Worm (Caenorhabditis elegans): ENCODE data around the gene F56C3.1.

DNA sequence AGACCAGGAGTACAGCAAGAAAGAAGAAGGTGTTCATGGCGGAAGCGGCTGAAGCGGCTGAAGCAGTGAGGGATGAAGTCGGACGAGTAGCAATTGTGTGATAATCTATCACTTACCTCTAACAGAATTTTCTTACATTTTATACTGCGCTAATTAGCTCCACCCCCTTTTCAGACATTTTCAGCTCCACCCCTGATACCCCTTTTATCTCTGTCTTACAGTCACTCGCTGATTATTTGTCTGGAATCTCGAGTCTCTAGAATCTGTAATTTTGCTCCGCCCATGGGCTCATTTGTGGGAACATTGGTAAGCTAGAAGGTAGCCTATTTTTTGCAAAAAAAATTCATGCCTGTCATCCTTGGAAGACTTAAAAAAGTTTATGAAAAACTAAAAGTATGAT, 42.8 kb upstream of the F56C3.1 start, which contains the start of gene ins-39:
- no peak for TF ChIP-seq zag-1 (tag; optimal IDR thresholded peaks at IDR 0.05)
- no peak for TF ChIP-seq ceh-88 (GFP tag; IDR thresholded peaks at IDR 0.05)
- TF ChIP-seq mep-1 (tag; optimal IDR thresholded peaks at IDR 0.05): no peak
- no peak for TF ChIP-seq ztf-11 (tag; optimal IDR thresholded peaks at IDR 0.05)
- no peak for TF ChIP-seq nhr-90 (tag; optimal IDR thresholded peaks at IDR 0.05; ENCODE audit: poor library complexity)
- TF ChIP-seq vab-15 (tag; optimal IDR thresholded peaks at IDR 0.05): no peak
- no peak for TF ChIP-seq nhr-71 (tag; optimal IDR thresholded peaks at IDR 0.05)
- no peak for TF ChIP-seq efl-1 (optimal IDR thresholded peaks at IDR 0.05)
- TF ChIP-seq efl-1 (GFP tag; optimal IDR thresholded peaks at IDR 0.05 in 1 of 2): no peak
- no peak for TF ChIP-seq ztf-4 (tag; optimal IDR thresholded peaks at IDR 0.05)
- no peak for TF ChIP-seq ama-1 (optimal IDR thresholded peaks at IDR 0.05)
- no peak for TF ChIP-seq lin-39 (tag; optimal IDR thresholded peaks at IDR 0.05)
- no peak for TF ChIP-seq fkh-10 (GFP tag; optimal IDR thresholded peaks at IDR 0.05)
- TF ChIP-seq skn-1 (tag; optimal IDR thresholded peaks at IDR 0.05): no peak
- TF ChIP-seq dpl-1 (GFP tag; optimal IDR thresholded peaks at IDR 0.05): no peak
